Worm (Caenorhabditis elegans): ENCODE results near the gene cyp-13A3.

DNA sequence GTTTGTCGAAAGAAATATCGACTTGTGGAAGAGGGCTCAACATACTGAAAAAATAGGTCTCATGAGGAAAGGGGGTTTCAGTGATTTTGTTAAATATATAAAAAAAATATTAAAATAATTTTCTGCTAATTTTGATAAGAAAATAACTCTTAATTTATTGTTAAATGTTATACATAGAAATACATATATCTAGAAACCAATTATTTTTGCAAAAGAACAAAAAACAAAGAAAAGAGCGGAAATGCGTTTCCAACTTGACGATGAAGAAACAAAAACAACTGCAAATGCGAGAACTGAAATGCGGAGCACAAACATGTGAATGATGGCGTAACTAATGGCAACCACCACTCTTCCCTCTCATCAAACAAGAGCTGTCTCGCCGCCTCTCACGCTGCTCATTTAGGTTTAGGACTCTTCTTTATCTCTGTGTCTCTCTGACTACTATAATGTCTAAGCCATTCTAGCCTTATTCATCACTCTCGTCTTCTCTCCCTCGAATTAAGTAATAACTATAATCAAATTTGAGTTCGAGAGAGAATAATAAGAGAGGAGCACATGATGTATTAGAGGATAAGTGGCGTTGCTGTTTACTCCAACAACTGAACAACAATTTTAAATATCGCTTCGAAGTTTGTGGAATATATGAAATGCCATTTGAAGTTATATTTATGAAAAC lies 45.3 kb upstream of the cyp-13A3 start, which contains the start of gene arrd-4:
- TF ChIP-seq dao-5 (tag; optimal IDR thresholded peaks at IDR 0.05), result no peak
- no peak for TF ChIP-seq W03F9.2 (tag; optimal IDR thresholded peaks at IDR 0.05)

All from whole organism, L4/young adult.